Worm (Caenorhabditis elegans): ENCODE data around the gene cogc-2.
A peak's percentile ranks its signal among the peaks of the same experiment; 100 is the strongest.

cogc-2 gene

DNA sequence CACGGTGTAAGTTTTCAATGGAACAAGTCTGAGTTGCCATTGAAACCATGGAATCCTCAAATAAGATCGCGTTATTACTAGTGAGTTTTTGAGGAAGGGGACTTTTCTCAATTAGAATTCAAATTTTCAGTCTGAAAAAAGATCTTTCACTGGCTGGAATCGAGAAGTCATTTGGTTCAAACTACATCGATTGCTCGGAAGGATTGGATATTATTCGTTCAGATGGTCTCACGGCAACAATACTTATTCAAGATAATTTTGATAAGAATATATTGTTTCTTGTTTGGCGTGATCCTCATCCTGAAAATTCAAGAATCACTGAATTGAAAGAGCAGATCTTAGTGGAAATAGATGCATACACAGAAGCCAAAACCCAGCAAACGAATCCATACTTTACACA lies 28.1 kb upstream of the cogc-2 start:
- TF ChIP-seq unc-62 (GFP tag; optimal IDR thresholded peaks at IDR 0.05 in 1 of 2) (peak in 1 of 2 experiments; percentile 93), unc-62 (tag; optimal IDR thresholded peaks at IDR 0.05) (no peak), lin-1 (GFP tag; IDR thresholded peaks at IDR 0.05) (no peak)

DNA sequence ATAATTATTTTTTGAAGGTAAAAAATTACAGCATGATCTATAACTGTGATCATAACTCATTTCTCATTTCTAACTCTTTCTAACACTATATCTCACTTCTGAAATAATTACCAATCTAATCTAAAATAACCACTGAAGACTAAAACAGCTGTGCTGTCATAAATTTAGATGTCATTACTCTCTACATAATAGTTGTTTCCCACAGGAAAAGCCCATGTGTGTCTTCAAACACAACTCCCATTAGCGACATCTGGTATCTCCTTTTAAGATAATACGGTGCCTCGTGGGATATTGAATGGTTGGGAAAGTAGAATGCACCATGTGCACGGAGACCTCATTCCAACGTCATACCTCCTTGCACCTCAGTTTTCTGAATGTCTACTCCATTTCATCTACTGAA lies 25.6 kb upstream of the cogc-2 start, which contains the start of gene Y43B11AL.1:
TSS of gene Y43B11AL.1 (plus strand) at position 301 of the 400 bp plus-strand sequence.
- TF ChIP-seq fos-1 (tag; optimal IDR thresholded peaks at IDR 0.05) (no peak), attf-4 (tag; optimal IDR thresholded peaks at IDR 0.05) (no peak), pha-4 (GFP tag; IDR thresholded peaks at IDR 0.05) (no peak), pha-4 (tag; optimal IDR thresholded peaks at IDR 0.05) (no peak), ceh-62 (tag; optimal IDR thresholded peaks at IDR 0.05) (no peak)

DNA sequence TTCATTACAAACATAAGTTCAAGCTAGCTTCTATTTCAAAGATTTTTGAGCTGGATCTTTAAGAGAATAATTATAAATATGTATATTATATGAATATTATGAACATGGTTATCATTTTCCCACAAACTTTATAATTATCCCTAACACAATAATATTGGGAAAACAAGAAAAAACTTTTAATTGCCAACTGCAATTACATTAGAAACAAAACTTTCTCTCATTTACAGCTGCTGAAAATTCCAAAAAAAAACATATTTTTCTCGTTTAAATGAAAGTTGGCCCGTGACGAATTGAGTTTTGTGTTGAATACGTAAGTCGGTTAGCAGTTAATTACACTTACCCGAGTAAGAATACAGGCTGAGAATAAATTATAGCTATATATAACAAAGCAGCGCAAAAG lies 23.3 kb upstream of the cogc-2 start:
- no peak for TF ChIP-seq lin-39 (tag; optimal IDR thresholded peaks at IDR 0.05)
- TF ChIP-seq aha-1 (tag) = peak; percentile 90

DNA sequence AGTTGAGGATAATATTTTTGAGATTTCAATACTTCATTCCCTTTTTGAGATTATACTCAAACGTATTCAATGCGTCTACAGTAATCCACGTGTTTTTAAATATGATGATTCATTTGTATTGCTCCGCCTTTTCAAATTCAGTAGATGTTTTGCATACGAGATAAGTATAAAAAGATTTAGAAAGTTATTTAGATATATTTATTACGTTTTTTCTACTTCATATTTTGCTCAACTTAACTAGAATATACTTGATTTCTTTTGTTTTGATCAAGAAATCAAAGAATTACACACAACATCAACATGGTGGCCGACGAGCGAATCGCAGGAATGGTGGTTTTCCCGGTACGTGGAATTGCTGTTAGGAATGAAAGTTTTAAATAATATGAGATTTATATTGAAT lies 18.3 kb upstream of the cogc-2 start, which contains the start of gene srx-50:
TSS of gene srx-50 (plus strand) at position 301 of the 400 bp plus-strand sequence.
- TF ChIP-seq zip-2 (tag; optimal IDR thresholded peaks at IDR 0.05) = no peak
- no peak for TF ChIP-seq nhr-6 (tag; optimal IDR thresholded peaks at IDR 0.05)
- TF ChIP-seq F26F4.8 (GFP tag; conservative IDR thresholded peaks at IDR 0.05) = no peak
- no peak for TF ChIP-seq lsy-2 (tag; optimal IDR thresholded peaks at IDR 0.05)
- no peak for TF ChIP-seq hlh-30 (tag; optimal IDR thresholded peaks at IDR 0.05; ENCODE audit: insufficient read depth)
- TF ChIP-seq php-3 (GFP tag; IDR thresholded peaks at IDR 0.05) = no peak
- TF ChIP-seq nhr-237 (tag; optimal IDR thresholded peaks at IDR 0.05) = no peak
- TF ChIP-seq daf-8 (GFP tag; IDR thresholded peaks at IDR 0.05) = no peak
- TF ChIP-seq fos-1 (tag; optimal IDR thresholded peaks at IDR 0.05) = no peak
- TF ChIP-seq nhr-76 (tag; optimal IDR thresholded peaks at IDR 0.05) = no peak
- TF ChIP-seq ceh-32 (tag; optimal IDR thresholded peaks at IDR 0.05; ENCODE audit: poor library complexity) = no peak
- TF ChIP-seq nhr-77 (tag; optimal IDR thresholded peaks at IDR 0.05) = no peak
- TF ChIP-seq tag-97 (GFP tag; IDR thresholded peaks at IDR 0.05) = no peak
- no peak for TF ChIP-seq dmd-6 (GFP tag; IDR thresholded peaks at IDR 0.05)

DNA sequence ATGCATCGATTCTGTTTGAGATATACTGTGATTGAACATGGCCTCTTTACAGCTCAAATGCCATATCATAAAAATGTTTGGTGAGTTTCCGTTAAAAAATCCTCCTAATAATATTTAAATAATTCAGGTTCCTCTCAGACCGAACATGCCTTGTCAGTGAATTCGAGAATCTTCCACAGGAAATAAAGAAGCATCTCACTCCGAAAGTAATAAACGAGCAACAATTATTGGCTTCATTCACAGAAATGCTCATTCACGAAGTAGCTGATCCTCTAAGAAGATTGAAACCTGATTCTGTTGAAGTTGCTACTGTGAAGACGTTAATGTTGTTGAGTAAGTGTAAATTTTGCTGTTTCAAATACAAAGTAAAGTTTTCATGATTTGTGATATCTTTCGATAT lies 12.8 kb upstream of the cogc-2 start:
- TF ChIP-seq hlh-11 (tag; optimal IDR thresholded peaks at IDR 0.05) = no peak
- no peak for TF ChIP-seq dmd-9 (GFP tag; IDR thresholded peaks at IDR 0.05)
- no peak for TF ChIP-seq nhr-77 (tag; optimal IDR thresholded peaks at IDR 0.05)
- TF ChIP-seq gei-8 (GFP tag; optimal IDR thresholded peaks at IDR 0.05) = no peak
- TF ChIP-seq Y48G9A.11 (GFP tag; IDR thresholded peaks at IDR 0.05) = no peak
- TF ChIP-seq mxl-2 (GFP tag; conservative IDR thresholded peaks at IDR 0.05) = no peak
- no peak for TF ChIP-seq snpc-4 (tag; optimal IDR thresholded peaks at IDR 0.05)
- no peak for TF ChIP-seq egl-43 (GFP tag; IDR thresholded peaks at IDR 0.05)

DNA sequence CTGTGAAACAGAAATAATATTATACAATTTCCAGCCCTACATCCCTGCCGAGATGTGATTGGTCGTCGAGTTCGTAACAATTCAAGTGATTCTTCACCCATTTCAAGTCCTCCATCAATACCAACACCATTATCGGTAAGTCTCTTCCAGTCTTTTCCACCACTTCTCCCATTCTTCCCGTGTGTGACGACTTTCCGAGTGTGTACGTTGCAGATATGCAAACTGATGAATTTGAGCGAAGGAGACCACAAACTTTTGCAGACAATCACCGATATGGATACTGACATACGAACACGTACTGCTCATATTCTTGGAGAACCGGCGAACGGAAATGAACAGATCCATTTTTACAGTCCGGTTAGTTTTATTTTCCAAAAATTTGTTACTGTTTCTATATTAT lies 12.1 kb upstream of the cogc-2 start:
- TF ChIP-seq Y105C5A.15 (GFP tag; IDR thresholded peaks at IDR 0.05) = no peak
- no peak for TF ChIP-seq lin-15B (tag; optimal IDR thresholded peaks at IDR 0.05)
- no peak for TF ChIP-seq unc-39 (tag; optimal IDR thresholded peaks at IDR 0.05)
- TF ChIP-seq aha-1 (tag) = peak; percentile 52
- no peak for TF ChIP-seq ces-1 (GFP tag; optimal IDR thresholded peaks at IDR 0.05)
- no peak for TF ChIP-seq mxl-2 (GFP tag; conservative IDR thresholded peaks at IDR 0.05)
- no peak for TF ChIP-seq nhr-6 (tag; optimal IDR thresholded peaks at IDR 0.05)
- TF ChIP-seq mdt-29 (GFP tag; IDR thresholded peaks at IDR 0.05) = 0 out of 2 replicates have a peak, but pooled peaks have one; percentile 14
- TF ChIP-seq lim-7 (GFP tag; IDR thresholded peaks at IDR 0.05) = no peak
- TF ChIP-seq nhr-25 (tag; optimal IDR thresholded peaks at IDR 0.05; ENCODE audit: borderline replicate concordance, insufficient read depth) = no peak
- no peak for TF ChIP-seq arid-1 (GFP tag; conservative IDR thresholded peaks at IDR 0.05)
- no peak for TF ChIP-seq daf-16 (GFP tag; optimal IDR thresholded peaks at IDR 0.05)
- no peak for TF ChIP-seq daf-16 (tag; optimal IDR thresholded peaks at IDR 0.05)
- TF ChIP-seq hif-1 (tag; optimal IDR thresholded peaks at IDR 0.05) = no peak
- no peak for TF ChIP-seq saeg-2 (GFP tag; IDR thresholded peaks at IDR 0.05)
- no peak for TF ChIP-seq fkh-10 (GFP tag; optimal IDR thresholded peaks at IDR 0.05)
- TF ChIP-seq ama-1 (optimal IDR thresholded peaks at IDR 0.05) = peak; percentile 30
